Fruit fly (Drosophila melanogaster) whole organism, embryonic: ENCODE results near the gene Bruce.

Source experiments
- Aef1 ChIP-seq: fragments of 200-800 bp; sonication (Bioruptor generic); IDR thresholded peaks from 3 replicates; pipeline ENCODE4 v1.3.6; 2022; ENCODE audit warnings: missing biosample characterization, missing genetic modification characterization
- Atf-2 ChIP-seq: fragments of 200-800 bp; sonication (Bioruptor generic); optimal IDR thresholded peaks from 2 replicates; lab custom pipeline; 2016; ENCODE audit warnings: missing biosample characterization, missing genetic modification characterization
- CG10543 ChIP-seq: fragments of 200-800 bp; sonication (Bioruptor generic); optimal IDR thresholded peaks from 3 replicates; lab custom pipeline; 2017; ENCODE audit warnings: missing biosample characterization, mild to moderate bottlenecking, missing genetic modification characterization, moderate library complexity
- CG10959 ChIP-seq: fragments of 200-800 bp; sonication (Bioruptor generic); IDR thresholded peaks from 2 replicates; pipeline ENCODE4 v1.3.6; 2022; ENCODE audit warnings: missing biosample characterization, missing genetic modification characterization
- CG11695 ChIP-seq: fragments of 200-800 bp; sonication (Bioruptor generic); IDR thresholded peaks from 3 replicates; pipeline ENCODE4 v1.3.6; 2022; ENCODE audit warnings: missing biosample characterization, missing genetic modification characterization
- CG12769 ChIP-seq: fragments of 200-800 bp; sonication (Bioruptor generic); optimal IDR thresholded peaks from 2 replicates; lab custom pipeline; 2019; ENCODE audit warnings: missing biosample characterization, mild to moderate bottlenecking, missing genetic modification characterization, moderate library complexity
- CG15011 ChIP-seq: fragments of 200-800 bp; sonication (Bioruptor generic); optimal IDR thresholded peaks from 3 replicates; lab custom pipeline; 2018; ENCODE audit warnings: missing biosample characterization, mild to moderate bottlenecking, missing genetic modification characterization
- CG1529 ChIP-seq: fragments of 200-800 bp; sonication (Bioruptor generic); optimal IDR thresholded peaks from 3 replicates; lab custom pipeline; 2018; ENCODE audit warnings: missing biosample characterization, missing genetic modification characterization
- CG31441 ChIP-seq: fragments of 200-800 bp; sonication (Bioruptor generic); IDR thresholded peaks from 2 replicates; pipeline ENCODE4 v1.3.6; 2022; ENCODE audit warnings: missing biosample characterization, missing genetic modification characterization
- CG3407 ChIP-seq: fragments of 200-800 bp; sonication (Bioruptor generic); optimal IDR thresholded peaks from 2 replicates; lab custom pipeline; 2018; ENCODE audit warnings: missing biosample characterization, mild to moderate bottlenecking, missing genetic modification characterization
- CG34224 ChIP-seq: fragments of 200-800 bp; sonication (Bioruptor generic); IDR thresholded peaks from 3 replicates; pipeline ENCODE4 v1.3.6; 2022; ENCODE audit warnings: missing biosample characterization, missing genetic modification characterization; ENCODE audit not compliant: partially characterized antibody
- CG5953 ChIP-seq: fragments of 200-800 bp; sonication (Bioruptor generic); IDR thresholded peaks from 2 replicates; pipeline ENCODE4 v1.3.6; 2022; ENCODE audit warnings: missing biosample characterization, missing genetic modification characterization
- CG7928 ChIP-seq: fragments of 200-800 bp; sonication (Bioruptor generic); optimal IDR thresholded peaks from 2 replicates; lab custom pipeline; 2017; ENCODE audit warnings: missing biosample characterization, mild to moderate bottlenecking, missing genetic modification characterization
- CHES-1-like ChIP-seq: fragments of 200-800 bp; sonication (Bioruptor generic); optimal IDR thresholded peaks from 2 replicates; lab custom pipeline; 2016; ENCODE audit warnings: missing biosample characterization, missing genetic modification characterization
- Hey ChIP-seq: fragments of 200-800 bp; sonication (Bioruptor generic); optimal IDR thresholded peaks from 3 replicates; lab custom pipeline; 2018; ENCODE audit warnings: missing biosample characterization, mild to moderate bottlenecking, missing genetic modification characterization
- HmgZ ChIP-seq: fragments of 200-800 bp; sonication (Bioruptor generic); optimal IDR thresholded peaks from 2 replicates; lab custom pipeline; 2018; ENCODE audit warnings: missing biosample characterization, mild to moderate bottlenecking, missing genetic modification characterization
- amos ChIP-seq: fragments of 200-800 bp; sonication (Bioruptor generic); IDR thresholded peaks from 2 replicates; pipeline ENCODE4 v1.3.6; 2022; ENCODE audit warnings: missing biosample characterization, missing genetic modification characterization; ENCODE audit not compliant: partially characterized antibody
- cato ChIP-seq: fragments of 200-800 bp; sonication (Bioruptor generic); optimal IDR thresholded peaks from 2 replicates; lab custom pipeline; 2016; ENCODE audit warnings: missing biosample characterization, missing genetic modification characterization, borderline replicate concordance
- chif ChIP-seq, 2 experiments: fragments of 200-800 bp; sonication (Bioruptor generic); optimal IDR thresholded peaks; 3 replicates each; lab custom pipeline; 2016; ENCODE audit warnings: missing biosample characterization in 2 of 2, missing genetic modification characterization in 2 of 2
- danr ChIP-seq: fragments of 200-800 bp; sonication (Bioruptor generic); IDR thresholded peaks from 2 replicates; pipeline ENCODE4 v1.3.6; 2022; ENCODE audit warnings: missing biosample characterization, missing genetic modification characterization
- en ChIP-seq: fragments of 200-800 bp; sonication (Bioruptor generic); optimal IDR thresholded peaks from 2 replicates; lab custom pipeline; 2016; ENCODE audit warnings: missing biosample characterization, missing genetic modification characterization
- eyg ChIP-seq: fragments of 200-800 bp; sonication (Bioruptor generic); optimal IDR thresholded peaks from 3 replicates; lab custom pipeline; 2016; ENCODE audit warnings: missing biosample characterization, missing genetic modification characterization
- maf-S ChIP-seq: fragments of 200-800 bp; sonication (Bioruptor generic); optimal IDR thresholded peaks from 2 replicates; lab custom pipeline; 2016; ENCODE audit warnings: missing biosample characterization, missing genetic modification characterization
- pnt ChIP-seq: fragments of 200-800 bp; sonication (Bioruptor generic); optimal IDR thresholded peaks from 3 replicates; lab custom pipeline; 2016; ENCODE audit warnings: missing biosample characterization, missing genetic modification characterization
- prd ChIP-seq, 3 experiments: fragments of >200 bp in 2 of 3; fragments of 200-800 bp in 1 of 3; sonication (Bioruptor generic) in 1 of 3; optimal IDR thresholded peaks in 2 of 3; IDR thresholded peaks in 1 of 3; 2 replicates in 2 of 3; 3 replicates in 1 of 3; pipeline versions ENCODE4 v1.3.6 to Lab custom; 2017 to 2022; ENCODE audit warnings: missing biosample characterization in 1 of 3, missing genetic modification characterization in 1 of 3
- pzg ChIP-seq: fragments of 200-800 bp; sonication (Bioruptor generic); optimal IDR thresholded peaks from 3 replicates; lab custom pipeline; 2018; ENCODE audit warnings: missing biosample characterization, mild to moderate bottlenecking, missing genetic modification characterization, moderate library complexity

The Bruce gene

dm6 chr3R:10263972-10264536 is 67.1 kb downstream of the Bruce start, which contains the start of gene Nuak (continued):
- TF ChIP-seq cato (GFP tag; lab: Kevin White, UChicago), result peak; percentile 74
- peak; percentile 98 for TF ChIP-seq pnt
- peak; percentile 61 for TF ChIP-seq CG7928 (GFP tag; lab: Kevin White, UChicago)
- TF ChIP-seq chif (GFP tag; optimal IDR thresholded peaks at IDR 0.05; lab: Kevin White, UChicago), result peak; percentile 83 to 88
- no peak for TF ChIP-seq CG5953
- TF ChIP-seq danr, result no peak
- TF ChIP-seq CG10959, result no peak
- TF ChIP-seq prd (optimal IDR thresholded peaks at IDR 0.05; lab: Kevin White, UChicago), result no peak
- TF ChIP-seq prd (GFP tag; IDR thresholded peaks at IDR 0.05; lab: Robert Waterston, UW), result no peak
- TF ChIP-seq Atf-2 (GFP tag; lab: Kevin White, UChicago), result peak; percentile 93
- peak; percentile 57 for TF ChIP-seq CG1529 (GFP tag; lab: Kevin White, UChicago)
- peak; percentile 89 for TF ChIP-seq CG10543 (GFP tag; lab: Kevin White, UChicago)
- peak; percentile 91 for TF ChIP-seq HmgZ (tag; lab: Kevin White, UChicago)
- peak; percentile 67 for TF ChIP-seq Hey (tag; lab: Kevin White, UChicago)
- no peak for TF ChIP-seq Aef1 (GFP tag; lab: Robert Waterston, UW)
- peak; percentile 58 for TF ChIP-seq CG3407 (GFP tag; lab: Kevin White, UChicago)
- peak; percentile 85 for TF ChIP-seq CG12769
- TF ChIP-seq CG34224 (GFP tag; lab: Robert Waterston, UW), result no peak
- TF ChIP-seq pzg (GFP tag; lab: Kevin White, UChicago), result peak; percentile 90
- peak; percentile 87 for TF ChIP-seq maf-S (GFP tag; lab: Kevin White, UChicago)
- no peak for TF ChIP-seq amos (GFP tag; lab: Robert Waterston, UW)
- no peak for TF ChIP-seq CG11695 (GFP tag; lab: Robert Waterston, UW)
- peak; percentile 78 for TF ChIP-seq en (GFP tag; lab: Kevin White, UChicago)
- peak; percentile 66 for TF ChIP-seq CG15011
- peak; percentile 85 for TF ChIP-seq eyg (GFP tag; lab: Kevin White, UChicago)
- TF ChIP-seq CG31441, result no peak
- TF ChIP-seq CHES-1-like, result peak; percentile 95
